Worm (Caenorhabditis elegans): ENCODE measurements around the gene kvs-4.

Gene kvs-4

ce11 chrIII:11054532-11055265 lies 42.3 kb downstream of the kvs-4 start (continued):
- TF ChIP-seq mxl-2 (GFP tag; conservative IDR thresholded peaks at IDR 0.05) = no peak
- TF ChIP-seq nhr-28 (tag; optimal IDR thresholded peaks at IDR 0.05) = peak; percentile 64
- TF ChIP-seq lin-1 (GFP tag; IDR thresholded peaks at IDR 0.05) = no peak
- peak; percentile 50 for TF ChIP-seq F37D6.2 (tag; optimal IDR thresholded peaks at IDR 0.05)
- no peak for TF ChIP-seq tag-97 (GFP tag; IDR thresholded peaks at IDR 0.05)
- peak; percentile 82 for TF ChIP-seq rbr-2 (tag; optimal IDR thresholded peaks at IDR 0.05)
- TF ChIP-seq nhr-76 (tag; optimal IDR thresholded peaks at IDR 0.05) = no peak
- no peak for TF ChIP-seq dmd-9 (GFP tag; IDR thresholded peaks at IDR 0.05)
- no peak for TF ChIP-seq nhr-237 (tag; optimal IDR thresholded peaks at IDR 0.05)
- TF ChIP-seq mes-2 (tag; optimal IDR thresholded peaks at IDR 0.05; ENCODE audit: poor library complexity, severe bottlenecking) = peak; percentile 24
- TF ChIP-seq mdt-29 (GFP tag; IDR thresholded peaks at IDR 0.05) = no peak
- TF ChIP-seq php-3 (GFP tag; IDR thresholded peaks at IDR 0.05) = no peak
- TF ChIP-seq ZK337.2 (GFP tag; IDR thresholded peaks at IDR 0.05) = no peak
- TF ChIP-seq lin-39 (tag; optimal IDR thresholded peaks at IDR 0.05) = no peak
- no peak for TF ChIP-seq madf-5 (GFP tag; IDR thresholded peaks at IDR 0.05)
- no peak for TF ChIP-seq madf-9 (GFP tag; conservative IDR thresholded peaks at IDR 0.05)
- TF ChIP-seq nhr-77 (tag; optimal IDR thresholded peaks at IDR 0.05) = peak; percentile 7
- no peak for TF ChIP-seq egl-27 (tag; optimal IDR thresholded peaks at IDR 0.05)
- TF ChIP-seq Y105C5A.15 (GFP tag; IDR thresholded peaks at IDR 0.05) = no peak
- no peak for TF ChIP-seq daf-8 (GFP tag; IDR thresholded peaks at IDR 0.05)
- no peak for TF ChIP-seq skn-1 (tag; optimal IDR thresholded peaks at IDR 0.05)
- peak; percentile 18 for TF ChIP-seq nhr-102 (tag; optimal IDR thresholded peaks at IDR 0.05)
- no peak for TF ChIP-seq ceh-28 (tag; optimal IDR thresholded peaks at IDR 0.05)
- TF ChIP-seq duxl-1 (tag; optimal IDR thresholded peaks at IDR 0.05; ENCODE audit: poor library complexity) = no peak
- TF ChIP-seq T26A8.4 (GFP tag; IDR thresholded peaks at IDR 0.05) = peak; percentile 55
- TF ChIP-seq nhr-25 (tag; optimal IDR thresholded peaks at IDR 0.05; ENCODE audit: borderline replicate concordance, insufficient read depth) = peak; percentile 82
- TF ChIP-seq gei-8 (GFP tag; optimal IDR thresholded peaks at IDR 0.05) = no peak
- TF ChIP-seq arid-1 (GFP tag; conservative IDR thresholded peaks at IDR 0.05) = 0 out of 2 replicates have a peak, but pooled peaks have one; percentile 43
- TF ChIP-seq lim-7 (GFP tag; IDR thresholded peaks at IDR 0.05) = no peak
- TF ChIP-seq hif-1 (tag; optimal IDR thresholded peaks at IDR 0.05) = peak in 1 of 2 experiments; percentile 50
- TF ChIP-seq Y75B8A.6 (GFP tag; IDR thresholded peaks at IDR 0.05) = no peak
- peak; percentile 91 for TF ChIP-seq hlh-11 (tag; optimal IDR thresholded peaks at IDR 0.05)
- no peak for TF ChIP-seq nhr-42 (GFP tag; IDR thresholded peaks at IDR 0.05)
- peak; percentile 74 for TF ChIP-seq fkh-10 (GFP tag; optimal IDR thresholded peaks at IDR 0.05)
- TF ChIP-seq ceh-44 (GFP tag; IDR thresholded peaks at IDR 0.05) = no peak
- peak; percentile 19 for TF ChIP-seq ceh-32 (tag; optimal IDR thresholded peaks at IDR 0.05; ENCODE audit: poor library complexity)
- no peak for TF ChIP-seq saeg-2 (GFP tag; IDR thresholded peaks at IDR 0.05)
- TF ChIP-seq jun-1 (tag; optimal IDR thresholded peaks at IDR 0.05) = peak; percentile 13
- TF ChIP-seq zfp-2 (tag; optimal IDR thresholded peaks at IDR 0.05) = no peak
- TF ChIP-seq F10B5.3 (tag; optimal IDR thresholded peaks at IDR 0.05) = no peak
- TF ChIP-seq fos-1 (tag; optimal IDR thresholded peaks at IDR 0.05) = no peak
- TF ChIP-seq ZK546.5 (tag; optimal IDR thresholded peaks at IDR 0.05) = no peak
- TF ChIP-seq nhr-48 (tag; optimal IDR thresholded peaks at IDR 0.05) = peak; percentile 55
- peak; percentile 71 for TF ChIP-seq dve-1 (tag; optimal IDR thresholded peaks at IDR 0.05; ENCODE audit: insufficient read depth)
- TF ChIP-seq zag-1 (tag; optimal IDR thresholded peaks at IDR 0.05) = no peak
- TF ChIP-seq hlh-30 (tag; optimal IDR thresholded peaks at IDR 0.05; ENCODE audit: insufficient read depth) = peak; percentile 88
- no peak for TF ChIP-seq ceh-82 (tag; optimal IDR thresholded peaks at IDR 0.05)
- TF ChIP-seq snpc-4 (tag; optimal IDR thresholded peaks at IDR 0.05) = no peak
- TF ChIP-seq pha-4 (GFP tag; IDR thresholded peaks at IDR 0.05) = peak; percentile 23; the same call in 1 of the 2 replicates
- TF ChIP-seq pha-4 (tag; optimal IDR thresholded peaks at IDR 0.05) = peak; percentile 9
